Worm (Caenorhabditis elegans): Measurements from ENCODE around the gene usip-1.

ce11 chrV:12213027-12213426 lies 29.0 kb upstream of the usip-1 start, which contains the start of gene vab-8:
- TF ChIP-seq nhr-11 (tag; optimal IDR thresholded peaks at IDR 0.05) (no peak), ceh-30 (tag; optimal IDR thresholded peaks at IDR 0.05) (no peak), K09A11.1 (tag; optimal IDR thresholded peaks at IDR 0.05; ENCODE audit: insufficient read depth) (no peak), tbx-2 (tag; optimal IDR thresholded peaks at IDR 0.05) (no peak), ceh-48 (tag; optimal IDR thresholded peaks at IDR 0.05) (no peak), tbx-7 (tag; optimal IDR thresholded peaks at IDR 0.05) (no peak), ceh-6 (GFP tag; optimal IDR thresholded peaks at IDR 0.05) (no peak), K02D7.2 (tag; optimal IDR thresholded peaks at IDR 0.05) (no peak), che-1 (tag; optimal IDR thresholded peaks at IDR 0.05) (no peak), hlh-30 (tag; optimal IDR thresholded peaks at IDR 0.05; ENCODE audit: insufficient read depth) (no peak)
